Fruit fly (Drosophila melanogaster) whole organism: ENCODE measurements around the gene GATAd.

Experiments used
- CG8478 ChIP-seq: fragments of >200 bp; optimal IDR thresholded peaks from 2 replicates; lab custom pipeline; 2018; ENCODE audit warnings: inconsistent platforms
- Dll ChIP-seq: fragments of >200 bp; optimal IDR thresholded peaks from 2 replicates; lab custom pipeline; 2017
- EcR ChIP-seq, 2 experiments: fragments of >200 bp; optimal IDR thresholded peaks; 2 replicates each; lab custom pipeline; 2017; ENCODE audit warnings: missing biosample characterization in 2 of 2, missing genetic modification characterization in 2 of 2, missing genetic modification reagents in 2 of 2
- pan ChIP-seq: fragments of >200 bp; optimal IDR thresholded peaks from 2 replicates; lab custom pipeline; 2017
- psq ChIP-seq: fragments of >200 bp; optimal IDR thresholded peaks from 2 replicates; lab custom pipeline; 2017
- usp ChIP-seq: fragments of >200 bp; optimal IDR thresholded peaks from 2 replicates; lab custom pipeline; 2017; ENCODE audit warnings: missing biosample characterization, missing genetic modification characterization, mixed read lengths

Gene GATAd

dm6 chr2L:10306518-10307260, 26.8 kb upstream of the GATAd start, which contains the start of the genes CG5390 and CG4968:
TSS of gene CG5390 (minus strand) at chr2L:10306594.
TSS of gene CG4968 (plus strand) at chr2L:10306922.
- TF ChIP-seq EcR (GFP tag; optimal IDR thresholded peaks at IDR 0.05; lab: Kevin White, UChicago) (no peak), Dll (lab: Kevin White, UChicago) (no peak), usp (no peak), CG8478 (lab: Kevin White, UChicago) (no peak), pan (lab: Kevin White, UChicago) (no peak), psq (no peak)

- no peak for TF ChIP-seq EcR (GFP tag; optimal IDR thresholded peaks at IDR 0.05; lab: Kevin White, UChicago)
- no peak for TF ChIP-seq Dll (lab: Kevin White, UChicago)
- no peak for TF ChIP-seq usp
These were observed 22.7 kb upstream of the GATAd start, which contains the start of gene Cdk5alpha for dm6 chr2L:10310614-10311382. TSS of gene Cdk5alpha (minus strand) at chr2L:10310956.

dm6 chr2L:10311822-10312221, 21.7 kb upstream of the GATAd start:
- TF ChIP-seq pan (lab: Kevin White, UChicago) (no peak), usp (no peak), psq (no peak), Dll (lab: Kevin White, UChicago) (no peak), EcR (GFP tag; optimal IDR thresholded peaks at IDR 0.05; lab: Kevin White, UChicago) (no peak), CG8478 (lab: Kevin White, UChicago) (no peak)

- TF ChIP-seq psq (no peak), usp (no peak), Dll (lab: Kevin White, UChicago) (no peak), CG8478 (lab: Kevin White, UChicago) (no peak), EcR (GFP tag; optimal IDR thresholded peaks at IDR 0.05; lab: Kevin White, UChicago) (no peak), pan (lab: Kevin White, UChicago) (no peak)
These were observed 19.0 kb upstream of the GATAd start, which contains the start of the genes Usp14 and CG4972 for dm6 chr2L:10314327-10315210. TSS of gene Usp14 (minus strand) at chr2L:10314396. TSS of gene CG4972 (plus strand) at chr2L:10314792.

dm6 chr2L:10315888-10316287, 17.6 kb upstream of the GATAd start:
- TF ChIP-seq usp, result no peak
- no peak for TF ChIP-seq Dll (lab: Kevin White, UChicago)
- TF ChIP-seq CG8478 (lab: Kevin White, UChicago), result no peak
- TF ChIP-seq pan (lab: Kevin White, UChicago), result no peak
- no peak for TF ChIP-seq EcR (GFP tag; optimal IDR thresholded peaks at IDR 0.05; lab: Kevin White, UChicago)
- no peak for TF ChIP-seq psq

- TF ChIP-seq Dll (lab: Kevin White, UChicago) (no peak), CG8478 (lab: Kevin White, UChicago) (no peak), pan (lab: Kevin White, UChicago) (no peak), psq (no peak), EcR (GFP tag; optimal IDR thresholded peaks at IDR 0.05; lab: Kevin White, UChicago) (no peak)
These were observed 13.3 kb upstream of the GATAd start for dm6 chr2L:10320174-10320775.

dm6 chr2L:10321036-10321583, 12.4 kb upstream of the GATAd start:
- no peak for TF ChIP-seq CG8478 (lab: Kevin White, UChicago)
- no peak for TF ChIP-seq pan (lab: Kevin White, UChicago)
- TF ChIP-seq Dll (lab: Kevin White, UChicago), result no peak
- no peak for TF ChIP-seq EcR (GFP tag; optimal IDR thresholded peaks at IDR 0.05; lab: Kevin White, UChicago)
- TF ChIP-seq usp, result no peak
- no peak for TF ChIP-seq psq

dm6 chr2L:10321612-10322011, 11.9 kb upstream of the GATAd start:
- TF ChIP-seq EcR (GFP tag; optimal IDR thresholded peaks at IDR 0.05; lab: Kevin White, UChicago), result peak in 1 of 2 experiments; percentile 41
- no peak for TF ChIP-seq psq

- no peak for TF ChIP-seq CG8478 (lab: Kevin White, UChicago)
- no peak for TF ChIP-seq psq
- no peak for TF ChIP-seq Dll (lab: Kevin White, UChicago)
- TF ChIP-seq pan (lab: Kevin White, UChicago), result no peak
These were observed 11.4 kb upstream of the GATAd start, which contains the start of gene CG4995 for dm6 chr2L:10322176-10322575. TSS of gene CG4995 (plus strand) at chr2L:10322476.

dm6 chr2L:10322773-10323487, 10.6 kb upstream of the GATAd start, which contains the start of gene CG5381:
TSS of gene CG5381 (minus strand) at chr2L:10323102.
- TF ChIP-seq pan (lab: Kevin White, UChicago), result no peak
- TF ChIP-seq usp, result no peak
- TF ChIP-seq EcR (GFP tag; optimal IDR thresholded peaks at IDR 0.05; lab: Kevin White, UChicago), result no peak
- no peak for TF ChIP-seq Dll (lab: Kevin White, UChicago)
- no peak for TF ChIP-seq CG8478 (lab: Kevin White, UChicago)
- TF ChIP-seq psq, result no peak
